Fruit fly (Drosophila melanogaster) whole organism, embryonic: Measurements from ENCODE around the gene CG33107.

Experiments
- Aef1 ChIP-seq: fragments of 200-800 bp; sonication (Bioruptor generic); IDR thresholded peaks from 3 replicates; pipeline ENCODE4 v1.3.6; 2022; ENCODE audit warnings: missing biosample characterization, missing genetic modification characterization
- Atf-2 ChIP-seq: fragments of 200-800 bp; sonication (Bioruptor generic); optimal IDR thresholded peaks from 2 replicates; lab custom pipeline; 2016; ENCODE audit warnings: missing biosample characterization, missing genetic modification characterization
- CG10147 ChIP-seq: fragments of 200-800 bp; sonication (Bioruptor generic); optimal IDR thresholded peaks from 2 replicates; lab custom pipeline; 2019; ENCODE audit warnings: missing biosample characterization, mild to moderate bottlenecking, missing genetic modification characterization, moderate library complexity
- CG11560 ChIP-seq: fragments of 200-800 bp; sonication (Bioruptor generic); IDR thresholded peaks from 3 replicates; pipeline ENCODE4 v1.3.6; 2022; ENCODE audit warnings: missing biosample characterization, missing genetic modification characterization
- CG12659 ChIP-seq: fragments of 200-800 bp; sonication (Bioruptor generic); optimal IDR thresholded peaks from 3 replicates; lab custom pipeline; 2017; ENCODE audit warnings: mild to moderate bottlenecking, missing biosample characterization, missing genetic modification reagents, missing genetic modification characterization
- CG13894 ChIP-seq: fragments of 200-800 bp; sonication (Bioruptor generic); optimal IDR thresholded peaks from 3 replicates; lab custom pipeline; 2018; ENCODE audit warnings: missing biosample characterization, mild to moderate bottlenecking, missing genetic modification characterization, moderate library complexity
- CG14667 ChIP-seq: fragments of 200-800 bp; sonication (Bioruptor generic); IDR thresholded peaks from 2 replicates; pipeline ENCODE4 v1.3.6; 2022; ENCODE audit warnings: missing biosample characterization, missing genetic modification characterization
- CG14710 ChIP-seq: fragments of 200-800 bp; sonication (Bioruptor generic); optimal IDR thresholded peaks from 3 replicates; lab custom pipeline; 2019; ENCODE audit warnings: missing biosample characterization, mild to moderate bottlenecking, missing genetic modification characterization, moderate library complexity
- CG1529 ChIP-seq: fragments of 200-800 bp; sonication (Bioruptor generic); optimal IDR thresholded peaks from 3 replicates; lab custom pipeline; 2018; ENCODE audit warnings: missing biosample characterization, missing genetic modification characterization
- CG16813 ChIP-seq: fragments of 200-800 bp; sonication (Bioruptor generic); IDR thresholded peaks from 3 replicates; pipeline ENCODE4 v1.3.6; 2022; ENCODE audit warnings: missing biosample characterization, missing genetic modification characterization; ENCODE audit not compliant: partially characterized antibody
- CG17912 ChIP-seq: fragments of 200-800 bp; sonication (Bioruptor generic); optimal IDR thresholded peaks from 2 replicates; lab custom pipeline; 2018; ENCODE audit warnings: missing biosample characterization, mild to moderate bottlenecking, missing genetic modification characterization
- CG18262 ChIP-seq: fragments of 200-800 bp; optimal IDR thresholded peaks from 3 replicates; lab custom pipeline; 2019; ENCODE audit warnings: missing biosample characterization, mild to moderate bottlenecking, missing genetic modification characterization, moderate library complexity
- CG18619 ChIP-seq: fragments of 200-800 bp; sonication (Bioruptor generic); optimal IDR thresholded peaks from 3 replicates; lab custom pipeline; 2017; ENCODE audit warnings: missing biosample characterization, mild to moderate bottlenecking, missing genetic modification characterization
- CG3995 ChIP-seq: fragments of 200-800 bp; sonication (Bioruptor generic); optimal IDR thresholded peaks from 3 replicates; lab custom pipeline; 2016; ENCODE audit warnings: missing biosample characterization, missing genetic modification characterization
- CG7372 ChIP-seq: fragments of 200-800 bp; sonication (Bioruptor generic); IDR thresholded peaks from 2 replicates; pipeline ENCODE4 v1.3.6; 2022; ENCODE audit warnings: missing biosample characterization, missing genetic modification characterization
- CG7556 ChIP-seq: fragments of 200-800 bp; sonication (Bioruptor generic); optimal IDR thresholded peaks from 2 replicates; lab custom pipeline; 2017; ENCODE audit warnings: missing biosample characterization, mild to moderate bottlenecking, missing genetic modification characterization
- CG9876 ChIP-seq: fragments of 200-800 bp; sonication (Bioruptor generic); optimal IDR thresholded peaks from 2 replicates; lab custom pipeline; 2016; ENCODE audit warnings: missing biosample characterization, missing genetic modification characterization
- D19A ChIP-seq: fragments of 200-800 bp; optimal IDR thresholded peaks from 3 replicates; lab custom pipeline; 2019; ENCODE audit warnings: missing biosample characterization, mild to moderate bottlenecking, missing genetic modification characterization, moderate library complexity
- Dp ChIP-seq: fragments of 200-800 bp; sonication (Bioruptor generic); optimal IDR thresholded peaks from 2 replicates; lab custom pipeline; 2018; ENCODE audit warnings: missing biosample characterization, mild to moderate bottlenecking, missing genetic modification characterization, moderate library complexity
- Dref ChIP-seq: fragments of 200-800 bp; sonication (Bioruptor generic); IDR thresholded peaks from 2 replicates; pipeline ENCODE4 v1.3.6; 2022; ENCODE audit warnings: missing biosample characterization, missing genetic modification characterization
- E2f1 ChIP-seq: fragments of 200-800 bp; sonication (Bioruptor generic); IDR thresholded peaks from 2 replicates; pipeline ENCODE4 v1.3.6; 2022; ENCODE audit warnings: missing biosample characterization, missing genetic modification characterization
- HLH4C ChIP-seq: fragments of 200-800 bp; sonication (Bioruptor generic); IDR thresholded peaks from 3 replicates; pipeline ENCODE4 v1.3.6; 2022; ENCODE audit warnings: missing biosample characterization, missing genetic modification characterization; ENCODE audit not compliant: partially characterized antibody
- HmgD ChIP-seq: fragments of 200-800 bp; sonication (Bioruptor generic); optimal IDR thresholded peaks from 3 replicates; lab custom pipeline; 2016; ENCODE audit warnings: missing biosample characterization, missing genetic modification characterization
- Hmx ChIP-seq: fragments of 200-800 bp; sonication (Bioruptor generic); optimal IDR thresholded peaks from 2 replicates; lab custom pipeline; 2016; ENCODE audit warnings: missing biosample characterization, missing genetic modification characterization
- Hsf ChIP-seq: fragments of 200-800 bp; sonication (Bioruptor generic); optimal IDR thresholded peaks from 3 replicates; lab custom pipeline; 2016; ENCODE audit warnings: missing biosample characterization, missing genetic modification characterization
- MESR4 ChIP-seq: fragments of 200-800 bp; sonication (Bioruptor generic); optimal IDR thresholded peaks from 2 replicates; lab custom pipeline; 2018; ENCODE audit warnings: missing biosample characterization, mild to moderate bottlenecking, missing genetic modification characterization, moderate library complexity
- Myb ChIP-seq: fragments of 200-800 bp; sonication (Bioruptor generic); optimal IDR thresholded peaks from 2 replicates; lab custom pipeline; 2016; ENCODE audit warnings: missing biosample characterization, missing genetic modification characterization
- Opbp ChIP-seq: fragments of 200-800 bp; sonication (Bioruptor generic); IDR thresholded peaks from 3 replicates; pipeline ENCODE4 v1.3.6; 2022; ENCODE audit warnings: missing biosample characterization, missing genetic modification characterization; ENCODE audit not compliant: partially characterized antibody
- Side ChIP-seq: fragments of 200-800 bp; sonication (Bioruptor generic); optimal IDR thresholded peaks from 2 replicates; lab custom pipeline; 2016; ENCODE audit warnings: missing biosample characterization, missing genetic modification characterization
- Sox100B ChIP-seq: fragments of 200-800 bp; sonication (Bioruptor generic); optimal IDR thresholded peaks from 3 replicates; lab custom pipeline; 2018; ENCODE audit warnings: missing biosample characterization, mild to moderate bottlenecking, missing genetic modification characterization
- Sry-δ ChIP-seq: fragments of 200-800 bp; sonication (Bioruptor generic); optimal IDR thresholded peaks from 2 replicates; lab custom pipeline; 2016; ENCODE audit warnings: missing biosample characterization, missing genetic modification characterization
- Xbp1 ChIP-seq: fragments of 200-800 bp; sonication (Bioruptor generic); optimal IDR thresholded peaks from 3 replicates; lab custom pipeline; 2016; ENCODE audit warnings: missing biosample characterization, mild to moderate bottlenecking, missing genetic modification characterization
- chif ChIP-seq, 2 experiments: fragments of 200-800 bp; sonication (Bioruptor generic); optimal IDR thresholded peaks; 3 replicates each; lab custom pipeline; 2016; ENCODE audit warnings: missing biosample characterization in 2 of 2, missing genetic modification characterization in 2 of 2
- crp ChIP-seq, 2 experiments: fragments of 200-800 bp; sonication (Bioruptor generic); optimal IDR thresholded peaks; 2 replicates in 1 of 2; 3 replicates in 1 of 2; lab custom pipeline; 2017; ENCODE audit warnings: missing biosample characterization in 2 of 2, missing genetic modification characterization in 2 of 2, mild to moderate bottlenecking in 1 of 2, moderate library complexity in 1 of 2
- gem ChIP-seq: fragments of 200-800 bp; sonication (Bioruptor generic); optimal IDR thresholded peaks from 2 replicates; lab custom pipeline; 2019; ENCODE audit warnings: missing biosample characterization, mild to moderate bottlenecking, missing genetic modification characterization, moderate library complexity
- gfzf ChIP-seq: fragments of 200-800 bp; sonication (Bioruptor generic); optimal IDR thresholded peaks from 2 replicates; lab custom pipeline; 2016; ENCODE audit warnings: missing biosample characterization, mild to moderate bottlenecking, missing genetic modification characterization, moderate library complexity
- gsb-n ChIP-seq: fragments of 200-800 bp; sonication (Bioruptor generic); optimal IDR thresholded peaks from 3 replicates; lab custom pipeline; 2018; ENCODE audit warnings: missing biosample characterization, mild to moderate bottlenecking, missing genetic modification characterization
- ham ChIP-seq: fragments of 200-800 bp; sonication (Bioruptor generic); IDR thresholded peaks from 2 replicates; pipeline ENCODE4 v1.3.6; 2022; ENCODE audit warnings: missing biosample characterization, missing genetic modification characterization
- hbn ChIP-seq: fragments of 200-800 bp; sonication (Bioruptor generic); IDR thresholded peaks from 2 replicates; pipeline ENCODE4 v1.3.6; 2022; ENCODE audit warnings: missing biosample characterization, missing genetic modification characterization; ENCODE audit not compliant: partially characterized antibody
- inv ChIP-seq: fragments of 200-800 bp; sonication (Bioruptor generic); IDR thresholded peaks from 2 replicates; pipeline ENCODE4 v1.3.6; 2022; ENCODE audit warnings: missing biosample characterization, missing genetic modification characterization; ENCODE audit not compliant: partially characterized antibody
- jigr1 ChIP-seq: fragments of 200-800 bp; sonication (Bioruptor generic); IDR thresholded peaks from 3 replicates; pipeline ENCODE4 v1.3.6; 2022; ENCODE audit warnings: missing biosample characterization, missing genetic modification characterization
- lab ChIP-seq: fragments of 200-800 bp; sonication (Bioruptor generic); optimal IDR thresholded peaks from 3 replicates; lab custom pipeline; 2017; ENCODE audit warnings: missing biosample characterization, missing genetic modification characterization, mild to moderate bottlenecking, moderate library complexity, missing genetic modification reagents
- nmo ChIP-seq: fragments of 200-800 bp; sonication (Bioruptor generic); optimal IDR thresholded peaks from 2 replicates; lab custom pipeline; 2018; ENCODE audit warnings: missing biosample characterization, mild to moderate bottlenecking, missing genetic modification characterization, moderate library complexity
- odd ChIP-seq: fragments of 200-800 bp; sonication (Bioruptor generic); optimal IDR thresholded peaks from 2 replicates; lab custom pipeline; 2017; ENCODE audit warnings: missing biosample characterization, mild to moderate bottlenecking, missing genetic modification characterization
- pzg ChIP-seq: fragments of 200-800 bp; sonication (Bioruptor generic); optimal IDR thresholded peaks from 3 replicates; lab custom pipeline; 2018; ENCODE audit warnings: missing biosample characterization, mild to moderate bottlenecking, missing genetic modification characterization, moderate library complexity
- sens ChIP-seq: fragments of 200-800 bp; sonication (Bioruptor generic); peaks from one replicate; lab custom pipeline; 2016; ENCODE audit warnings: missing biosample characterization, missing genetic modification characterization
- stwl ChIP-seq: fragments of 200-800 bp; sonication (Bioruptor generic); optimal IDR thresholded peaks from 3 replicates; lab custom pipeline; 2018; ENCODE audit warnings: missing biosample characterization, mild to moderate bottlenecking, missing genetic modification characterization, moderate library complexity
- tin ChIP-seq: fragments of 200-800 bp; sonication (Bioruptor generic); optimal IDR thresholded peaks from 3 replicates; lab custom pipeline; 2016; ENCODE audit warnings: missing biosample characterization, missing genetic modification characterization
- trem ChIP-seq: fragments of 200-800 bp; optimal IDR thresholded peaks from 3 replicates; lab custom pipeline; 2019; ENCODE audit warnings: missing biosample characterization, mild to moderate bottlenecking, missing genetic modification characterization, moderate library complexity
- zen ChIP-seq: fragments of 200-800 bp; sonication (Bioruptor generic); optimal IDR thresholded peaks from 3 replicates; lab custom pipeline; 2018; ENCODE audit warnings: missing biosample characterization, mild to moderate bottlenecking, missing genetic modification characterization, moderate library complexity

The CG33107 gene

dm6 chr3R:22618280-22618679 is 33.8 kb upstream of the CG33107 start, which contains the start of gene mRpL45 (continued):
- no peak for TF ChIP-seq tin (GFP tag; lab: Kevin White, UChicago)
- TF ChIP-seq CG1529: no peak
- peak; percentile 19 for TF ChIP-seq CG12659 (GFP tag; lab: Kevin White, UChicago)
- TF ChIP-seq gsb-n (tag; lab: Kevin White, UChicago): no peak
- TF ChIP-seq Myb (GFP tag; lab: Kevin White, UChicago): peak; percentile 85
- TF ChIP-seq chif (GFP tag; optimal IDR thresholded peaks at IDR 0.05; lab: Kevin White, UChicago): no peak
- TF ChIP-seq gfzf (GFP tag; lab: Kevin White, UChicago): peak; percentile 66
- TF ChIP-seq gem (tag; lab: Kevin White, UChicago): no peak
- TF ChIP-seq nmo (GFP tag; lab: Kevin White, UChicago): no peak
- TF ChIP-seq Atf-2 (GFP tag; lab: Kevin White, UChicago): no peak
- TF ChIP-seq crp (GFP tag; optimal IDR thresholded peaks at IDR 0.05; lab: Kevin White, UChicago): peak in 1 of 2 experiments; percentile 80
- no peak for TF ChIP-seq CG17912 (GFP tag; lab: Kevin White, UChicago)
- peak; percentile 36; the same call in 2 of the 3 replicates for TF ChIP-seq Opbp (GFP tag; lab: Robert Waterston, UW)
- peak; percentile 12 for TF ChIP-seq zen
- TF ChIP-seq sens (GFP tag; lab: Kevin White, UChicago): peak; percentile 47
- TF ChIP-seq CG18619 (GFP tag; lab: Kevin White, UChicago): no peak
- no peak for TF ChIP-seq odd
- TF ChIP-seq jigr1: no peak
- TF ChIP-seq Hmx: no peak
- TF ChIP-seq Hsf (GFP tag; lab: Kevin White, UChicago): no peak
- TF ChIP-seq HLH4C (GFP tag; lab: Robert Waterston, UW): peak; percentile 80
- TF ChIP-seq CG7556: no peak
- TF ChIP-seq Aef1 (GFP tag; lab: Robert Waterston, UW): no peak
- TF ChIP-seq CG16813 (GFP tag; lab: Robert Waterston, UW): peak; percentile 23; the same call in 1 of the 3 replicates
- no peak for TF ChIP-seq CG14667 (GFP tag; lab: Robert Waterston, UW)
- TF ChIP-seq CG14710: peak; percentile 9
- no peak for TF ChIP-seq CG9876 (GFP tag; lab: Kevin White, UChicago)
- TF ChIP-seq hbn (GFP tag; lab: Robert Waterston, UW): peak; percentile 22; the same call in 1 of the 2 replicates
- no peak for TF ChIP-seq Xbp1 (GFP tag; lab: Kevin White, UChicago)
- TF ChIP-seq Dref (GFP tag; lab: Robert Waterston, UW): peak; percentile 84
- TF ChIP-seq D19A (tag; lab: Kevin White, UChicago): no peak
- TF ChIP-seq CG13894 (tag; lab: Kevin White, UChicago): no peak
- TF ChIP-seq trem (tag; lab: Kevin White, UChicago): peak; percentile 37
- peak; percentile 53 for TF ChIP-seq MESR4
- TF ChIP-seq E2f1: no peak
- peak; percentile 97 for TF ChIP-seq CG11560
- TF ChIP-seq CG18262 (tag; lab: Kevin White, UChicago): no peak
- no peak for TF ChIP-seq Sox100B (GFP tag; lab: Kevin White, UChicago)
- TF ChIP-seq ham (GFP tag; lab: Robert Waterston, UW): no peak
- TF ChIP-seq CG3995 (GFP tag; lab: Kevin White, UChicago): peak; percentile 65
- TF ChIP-seq lab (GFP tag; lab: Kevin White, UChicago): no peak
- no peak for TF ChIP-seq HmgD (GFP tag; lab: Kevin White, UChicago)
- TF ChIP-seq inv (GFP tag; lab: Robert Waterston, UW): peak; percentile 36
- TF ChIP-seq Sry-δ (GFP tag; lab: Kevin White, UChicago): peak; percentile 17
- peak; percentile 60 for TF ChIP-seq Dp (GFP tag; lab: Kevin White, UChicago)
- TF ChIP-seq CG10147: no peak
- TF ChIP-seq CG7372 (GFP tag; lab: Robert Waterston, UW): no peak
- TF ChIP-seq stwl: peak; percentile 74
- TF ChIP-seq Side (GFP tag; lab: Kevin White, UChicago): no peak
- TF ChIP-seq pzg: peak; percentile 50
